Fruit fly (Drosophila melanogaster): ENCODE data around the gene P5CDh1.

dm6 chr3L:21889601-21890000, 48.4 kb upstream of the P5CDh1 start:
- TF ChIP-seq h (optimal IDR thresholded peaks at IDR 0.05) (no peak), psq (optimal IDR thresholded peaks at IDR 0.05) (no peak), ttk (optimal IDR thresholded peaks at IDR 0.05) (no peak), insv (optimal IDR thresholded peaks at IDR 0.05) (no peak)

All from Kc167 (cell line).